Worm (Caenorhabditis elegans): Measurements from ENCODE around the gene npax-3.

The npax-3 gene

DNA sequence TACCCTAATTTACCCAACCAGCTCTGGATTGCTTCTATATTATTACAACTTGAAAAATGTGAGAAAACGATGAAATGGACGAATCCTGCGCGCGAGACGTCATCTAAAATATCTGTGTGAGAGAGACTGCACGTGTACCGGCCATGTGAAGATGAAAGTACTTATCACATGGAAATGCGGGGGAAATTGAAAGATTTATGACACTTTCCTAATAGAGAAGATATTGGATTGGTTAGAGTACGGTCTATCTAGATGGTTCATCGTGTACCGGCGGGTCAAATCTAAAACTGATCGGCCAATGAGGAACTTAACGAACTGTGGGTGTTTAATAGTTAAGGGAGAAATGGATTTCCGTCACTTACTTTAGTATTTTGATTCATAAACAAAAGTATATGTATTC lies 45.9 kb downstream of the npax-3 start:
- no peak for TF ChIP-seq mcd-1 (GFP tag; IDR thresholded peaks at IDR 0.05)
- TF ChIP-seq ztf-26 (tag; optimal IDR thresholded peaks at IDR 0.05), result peak; percentile 57
- peak; percentile 32 for TF ChIP-seq lin-40 (tag; optimal IDR thresholded peaks at IDR 0.05)

DNA sequence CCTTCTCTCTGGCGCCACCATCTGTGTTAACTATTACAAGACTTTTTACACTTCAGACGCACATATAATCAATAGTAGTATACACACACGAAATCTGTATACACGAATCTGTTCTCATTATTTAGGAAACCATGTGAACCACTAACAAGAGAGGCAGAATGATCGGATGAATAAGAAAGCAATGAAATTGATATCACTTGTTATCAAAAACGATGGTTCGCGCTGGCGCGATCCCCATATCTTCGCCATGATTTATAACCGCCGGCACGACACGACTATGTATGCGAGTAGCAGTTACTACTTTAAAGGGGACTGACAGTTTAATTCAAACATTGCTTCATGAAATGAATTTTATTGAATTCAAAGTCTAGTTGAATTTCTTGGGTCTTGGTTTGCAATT lies 46.6 kb downstream of the npax-3 start:
- TF ChIP-seq pbrm-1 (GFP tag; IDR thresholded peaks at IDR 0.05) (no peak), zfh-2 (GFP tag; conservative IDR thresholded peaks at IDR 0.05) (no peak), K12H6.12 (tag; optimal IDR thresholded peaks at IDR 0.05) (no peak), rec-8 (tag; optimal IDR thresholded peaks at IDR 0.05) (no peak), F22D6.2 (tag; optimal IDR thresholded peaks at IDR 0.05) (no peak), cebp-2 (GFP tag; IDR thresholded peaks at IDR 0.05) (no peak), ztf-22 (GFP tag; optimal IDR thresholded peaks at IDR 0.05) (no peak), T07F8.4 (tag; optimal IDR thresholded peaks at IDR 0.05) (no peak), nfyb-1 (GFP tag; IDR thresholded peaks at IDR 0.05) (no peak), T26A5.8 (tag; optimal IDR thresholded peaks at IDR 0.05) (no peak), B0336.3 (GFP tag; IDR thresholded peaks at IDR 0.05) (no peak), tbx-9 (tag; optimal IDR thresholded peaks at IDR 0.05; ENCODE audit: borderline replicate concordance) (no peak), hsf-1 (GFP tag; IDR thresholded peaks at IDR 0.05) (no peak)

DNA sequence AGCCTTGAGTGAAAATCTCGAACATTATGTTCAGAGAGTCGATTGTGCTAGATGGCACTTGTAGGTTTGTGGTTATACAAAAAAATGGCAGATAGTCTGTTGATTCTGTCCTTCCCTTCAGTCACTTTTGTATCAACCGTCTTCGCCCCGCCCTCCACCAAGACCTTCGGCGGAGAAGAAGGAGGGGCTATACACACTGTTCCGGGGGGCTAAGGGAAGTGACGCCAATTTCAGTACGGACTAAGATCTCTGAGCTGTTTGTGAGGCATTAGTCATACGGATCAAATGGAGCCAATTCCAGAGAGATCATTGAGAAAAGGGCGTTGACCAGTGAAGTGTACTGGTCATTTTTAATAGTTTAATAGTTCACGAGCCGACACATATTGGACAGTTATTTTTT lies 47.4 kb downstream of the npax-3 start, which contains the start of gene swt-3:
Gene swt-3 (minus strand): TSS at position 101 of the 400 bp plus-strand sequence.
- TF ChIP-seq F39B2.1 (GFP tag; IDR thresholded peaks at IDR 0.05) (no peak), egl-44 (GFP tag; IDR thresholded peaks at IDR 0.05) (no peak), ztf-22 (GFP tag; optimal IDR thresholded peaks at IDR 0.05) (no peak), tbp1 (GFP tag; optimal IDR thresholded peaks at IDR 0.05) (no peak), F52B5.7 (tag; optimal IDR thresholded peaks at IDR 0.05) (no peak), F57C9.4 (tag; optimal IDR thresholded peaks at IDR 0.05) (no peak), F23B12.7 (tag; optimal IDR thresholded peaks at IDR 0.05; ENCODE audit: insufficient read depth) (no peak), unc-62 (GFP tag; optimal IDR thresholded peaks at IDR 0.05) (no peak), madf-3 (GFP tag; IDR thresholded peaks at IDR 0.05) (no peak), Y67H2A.10 (GFP tag; conservative IDR thresholded peaks at IDR 0.05) (no peak), akir-1 (GFP tag; optimal IDR thresholded peaks at IDR 0.05) (no peak), gei-17 (GFP tag; optimal IDR thresholded peaks at IDR 0.05) (no peak), athp-1 (tag; optimal IDR thresholded peaks at IDR 0.05) (no peak), F57A8.1 (GFP tag; optimal IDR thresholded peaks at IDR 0.05) (no peak), C06A6.2 (GFP tag; conservative IDR thresholded peaks at IDR 0.05) (no peak), ekl-4 (GFP tag; IDR thresholded peaks at IDR 0.05) (no peak)

DNA sequence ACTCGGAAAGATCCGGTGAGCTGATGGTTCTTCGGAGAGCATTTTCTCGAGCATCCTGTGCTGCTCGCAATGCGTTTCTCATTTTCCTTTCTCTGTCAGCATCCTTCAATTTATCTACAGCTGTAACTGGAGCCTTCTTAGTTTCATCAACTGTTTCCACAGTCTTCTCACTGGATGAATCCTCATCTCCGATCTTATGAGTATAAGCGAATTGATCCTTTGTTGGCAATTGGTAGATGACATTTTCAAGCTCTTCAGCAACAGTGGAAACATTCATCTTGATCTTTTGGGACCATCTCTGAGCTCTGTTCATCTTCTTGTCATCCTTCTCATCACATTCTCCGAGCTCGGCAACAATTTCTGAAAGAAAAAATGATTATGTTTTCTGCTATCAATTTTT lies 48.6 kb downstream of the npax-3 start:
- no peak for TF ChIP-seq die-1 (tag; optimal IDR thresholded peaks at IDR 0.05)
- no peak for TF ChIP-seq K12H6.12 (tag; optimal IDR thresholded peaks at IDR 0.05)
- TF ChIP-seq akir-1 (GFP tag; optimal IDR thresholded peaks at IDR 0.05), result no peak
- no peak for TF ChIP-seq Y56A3A.18 (GFP tag; IDR thresholded peaks at IDR 0.05)
- no peak for TF ChIP-seq ceh-100 (GFP tag; IDR thresholded peaks at IDR 0.05)
- no peak for TF ChIP-seq lin-40 (tag; optimal IDR thresholded peaks at IDR 0.05)
- no peak for TF ChIP-seq rpc-1 (optimal IDR thresholded peaks at IDR 0.05)
- no peak for TF ChIP-seq rpc-1 (tag; optimal IDR thresholded peaks at IDR 0.05)
- 0 out of 2 replicates have a peak, but pooled peaks have one; percentile 11 for TF ChIP-seq nfyb-1 (GFP tag; IDR thresholded peaks at IDR 0.05)
- no peak for TF ChIP-seq unc-62 (GFP tag; optimal IDR thresholded peaks at IDR 0.05)

All from whole organism, young adult.